Fruit fly (Drosophila melanogaster) Kc167 (cell line): ENCODE measurements around the gene CG10702.

Experiments
- Myc ChIP-seq: fragments of >200 bp; optimal IDR thresholded peaks from 2 replicates; lab custom pipeline; 2017; ENCODE audit warnings: missing external identifiers
- h ChIP-seq: fragments of >200 bp; optimal IDR thresholded peaks from 3 replicates; lab custom pipeline; 2018; ENCODE audit warnings: missing external identifiers
- insv ChIP-seq: fragments of >200 bp; optimal IDR thresholded peaks from 3 replicates; lab custom pipeline; 2018; ENCODE audit warnings: missing external identifiers
- psq ChIP-seq: fragments of >200 bp; optimal IDR thresholded peaks from 2 replicates; lab custom pipeline; 2017; ENCODE audit warnings: missing external identifiers
- ttk ChIP-seq: sonication (Bioruptor generic); optimal IDR thresholded peaks from 2 replicates; lab custom pipeline; 2017; ENCODE audit warnings: missing external identifiers

DNA sequence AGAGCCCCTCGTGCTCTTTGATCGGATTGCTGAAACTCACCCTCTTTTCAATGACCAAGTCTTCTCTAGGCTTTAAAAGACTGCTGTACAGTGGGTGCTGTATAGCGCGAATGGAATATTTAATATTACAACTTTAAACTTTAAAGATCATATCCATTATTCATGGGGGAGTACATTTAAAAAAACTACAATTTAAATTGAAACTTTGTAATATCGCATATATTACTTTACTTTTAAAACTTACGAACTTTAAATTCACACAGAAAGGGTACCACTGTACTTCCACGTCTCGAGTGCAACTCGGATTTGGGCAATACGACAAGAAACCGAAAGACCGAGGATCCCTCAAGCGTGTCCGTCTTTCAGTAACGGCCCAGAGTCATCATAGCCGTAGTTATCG is 10.7 kb downstream of the CG10702 start, which contains the start of gene Phlpp:
- TF ChIP-seq psq (lab: Kevin White, UChicago) (no peak), Myc (lab: Kevin White, UChicago) (no peak), insv (lab: Kevin White, UChicago) (no peak), ttk (lab: Kevin White, UChicago) (no peak), h (no peak)
